Fruit fly (Drosophila melanogaster) S2 (cell line): ENCODE measurements around the gene Syx1A.

Experiments
- CG8478 ChIP-seq: fragments of >200 bp; optimal IDR thresholded peaks from 2 replicates; lab custom pipeline; 2018
- CTCF ChIP-seq, 2 experiments: fragments of >200 bp; optimal IDR thresholded peaks; 2 replicates each; lab custom pipeline; 2018

Gene Syx1A

dm6 chr3R:24130080-24130479 lies 24.5 kb upstream of the Syx1A start, which contains the start of the genes GatB and Tsc1:
TSS of gene GatB (minus strand) at chr3R:24130255.
TSS of gene Tsc1 (plus strand) at chr3R:24130307.
- TF ChIP-seq CG8478 (lab: Kevin White, UChicago), result no peak
- TF ChIP-seq CTCF (optimal IDR thresholded peaks at IDR 0.05; lab: Kevin White, UChicago), result peak in 1 of 2 experiments; percentile 12

DNA sequence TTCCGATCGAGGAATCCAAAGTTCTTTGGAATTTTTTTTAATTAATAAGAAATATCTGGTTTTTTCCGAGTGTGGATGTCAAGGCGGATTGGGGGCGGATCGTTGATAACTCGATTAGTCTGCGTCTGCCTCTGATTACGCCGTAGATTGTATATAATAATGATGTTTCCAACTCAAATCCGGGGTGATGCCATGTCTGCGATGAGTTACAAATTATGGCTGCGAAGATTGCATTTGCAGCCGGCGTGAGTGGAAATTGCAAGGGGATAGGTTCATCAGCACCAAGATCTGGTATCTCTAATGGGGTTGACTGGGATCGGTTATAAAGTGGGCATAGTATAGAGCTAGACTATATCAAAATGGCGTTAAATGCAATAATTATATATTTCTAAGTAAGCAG lies 16.8 kb upstream of the Syx1A start:
- TF ChIP-seq CTCF (optimal IDR thresholded peaks at IDR 0.05; lab: Kevin White, UChicago), result no peak

DNA sequence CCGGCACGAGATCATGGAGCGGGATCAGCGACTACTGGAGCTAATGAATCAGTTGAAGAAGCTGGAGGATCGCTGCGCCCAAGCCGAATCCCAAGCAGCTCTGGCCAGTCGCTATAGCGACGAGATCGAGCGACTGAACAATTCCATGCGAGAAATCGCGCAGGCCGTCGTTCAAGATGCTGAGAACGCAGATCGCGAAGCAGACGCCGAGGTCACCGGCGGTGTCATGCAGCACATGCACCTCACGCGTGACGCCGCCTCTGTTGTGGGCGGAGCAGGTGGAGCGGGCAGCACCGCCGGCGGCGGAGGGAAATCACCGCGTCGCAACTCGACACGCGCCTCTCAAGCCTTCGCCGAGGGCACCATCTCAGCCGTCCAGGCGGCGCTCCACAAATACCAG lies 16.1 kb upstream of the Syx1A start:
- TF ChIP-seq CTCF (optimal IDR thresholded peaks at IDR 0.05; lab: Kevin White, UChicago) (no peak), CG8478 (lab: Kevin White, UChicago) (no peak)

dm6 chr3R:24116972-24117371 lies 11.4 kb upstream of the Syx1A start:
- TF ChIP-seq CTCF (optimal IDR thresholded peaks at IDR 0.05; lab: Kevin White, UChicago) (no peak), CG8478 (lab: Kevin White, UChicago) (no peak)

- TF ChIP-seq CTCF (optimal IDR thresholded peaks at IDR 0.05; lab: Kevin White, UChicago), result no peak
- no peak for TF ChIP-seq CG8478 (lab: Kevin White, UChicago)
These were observed 10.6 kb upstream of the Syx1A start, which contains the start of gene CG13607 for dm6 chr3R:24116180-24116579. TSS of gene CG13607 (minus strand) at chr3R:24116322.

DNA sequence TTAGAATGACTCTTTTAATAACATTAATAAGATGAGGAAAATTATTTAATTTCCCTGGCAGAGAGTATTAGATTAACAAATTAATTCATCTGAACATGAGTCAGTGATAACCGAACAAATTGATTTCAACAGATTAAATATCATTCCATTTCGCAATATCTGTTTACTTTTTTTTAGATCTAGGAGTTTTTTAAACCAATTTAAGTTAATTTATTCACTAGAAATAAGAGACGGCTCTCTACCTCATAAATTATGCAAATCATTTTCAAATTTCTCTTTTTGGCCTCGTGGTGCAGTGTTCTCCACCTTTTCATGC lies 7.5 kb upstream of the Syx1A start, which contains the start of gene Root:
Root (plus strand) TSS at position 217 of the 316 bp plus-strand sequence.
- TF ChIP-seq CTCF (optimal IDR thresholded peaks at IDR 0.05; lab: Kevin White, UChicago) (no peak), CG8478 (lab: Kevin White, UChicago) (no peak)

- TF ChIP-seq CTCF (optimal IDR thresholded peaks at IDR 0.05; lab: Kevin White, UChicago) (no peak), CG8478 (lab: Kevin White, UChicago) (no peak)
These were observed 6.9 kb upstream of the Syx1A start, which contains the start of gene CG13605 for dm6 chr3R:24112320-24113069. TSS of gene CG13605 (minus strand) at chr3R:24112389.

DNA sequence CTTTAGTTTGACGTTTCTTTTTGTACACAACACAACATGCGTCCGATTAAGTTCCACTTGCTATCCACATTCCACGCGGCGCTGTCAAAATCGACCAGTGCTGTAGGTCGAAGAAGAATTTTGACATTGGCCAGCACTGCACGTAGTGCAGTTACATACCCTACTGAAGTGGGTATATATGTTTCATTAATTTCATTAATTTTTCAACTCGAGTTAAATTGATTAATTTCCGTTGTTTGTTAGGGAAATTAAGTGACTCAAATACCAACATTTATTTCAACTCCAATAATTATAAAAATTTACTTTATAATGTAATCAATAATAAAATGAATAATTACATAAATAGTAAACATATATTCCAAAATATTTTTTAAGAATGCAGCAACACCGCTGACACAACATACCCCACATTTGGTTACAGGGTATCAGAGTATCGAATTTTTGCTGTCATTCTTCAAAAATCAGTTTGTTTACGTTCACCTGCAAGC lies 3.4 kb upstream of the Syx1A start, which contains the start of the genes eIF4EHP and CG18428:
eIF4EHP (minus strand) TSS at position 59 of the 488 bp plus-strand sequence.
CG18428 (plus strand) TSS at position 435 of the 488 bp plus-strand sequence.
- no peak for TF ChIP-seq CTCF (optimal IDR thresholded peaks at IDR 0.05; lab: Kevin White, UChicago)
- TF ChIP-seq CG8478 (lab: Kevin White, UChicago), result no peak

DNA sequence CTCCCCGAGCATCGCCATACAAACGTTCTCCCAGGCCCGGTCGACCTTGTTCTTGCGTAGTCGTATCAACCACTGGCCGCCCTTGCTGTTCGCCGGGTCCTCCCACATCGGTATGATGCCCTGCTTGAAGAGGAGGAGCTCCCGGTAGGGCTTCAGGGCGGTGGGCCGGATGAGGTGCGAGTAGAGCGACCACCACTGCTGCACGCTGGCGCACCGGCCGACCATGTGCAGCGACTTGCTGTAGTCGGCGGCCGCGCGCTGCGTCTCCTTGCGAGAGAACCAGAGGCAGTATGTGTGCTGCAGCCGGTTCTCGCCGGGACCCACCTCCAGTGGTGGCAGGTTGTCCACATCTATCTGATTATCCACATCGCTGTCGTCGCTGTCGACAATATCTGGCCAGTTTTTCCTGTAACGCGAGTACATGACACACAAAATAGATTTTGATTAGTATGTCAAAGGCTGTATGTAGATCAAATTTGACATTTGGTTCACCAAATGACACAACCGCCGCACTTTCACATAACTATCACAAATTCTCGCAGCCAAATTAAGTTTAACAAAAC lies 1.4 kb upstream of the Syx1A start, which contains the start of gene CG10694:
CG10694 (plus strand) TSS at position 513 of the 563 bp plus-strand sequence.
- TF ChIP-seq CTCF (optimal IDR thresholded peaks at IDR 0.05; lab: Kevin White, UChicago), result no peak
- TF ChIP-seq CG8478 (lab: Kevin White, UChicago), result no peak

DNA sequence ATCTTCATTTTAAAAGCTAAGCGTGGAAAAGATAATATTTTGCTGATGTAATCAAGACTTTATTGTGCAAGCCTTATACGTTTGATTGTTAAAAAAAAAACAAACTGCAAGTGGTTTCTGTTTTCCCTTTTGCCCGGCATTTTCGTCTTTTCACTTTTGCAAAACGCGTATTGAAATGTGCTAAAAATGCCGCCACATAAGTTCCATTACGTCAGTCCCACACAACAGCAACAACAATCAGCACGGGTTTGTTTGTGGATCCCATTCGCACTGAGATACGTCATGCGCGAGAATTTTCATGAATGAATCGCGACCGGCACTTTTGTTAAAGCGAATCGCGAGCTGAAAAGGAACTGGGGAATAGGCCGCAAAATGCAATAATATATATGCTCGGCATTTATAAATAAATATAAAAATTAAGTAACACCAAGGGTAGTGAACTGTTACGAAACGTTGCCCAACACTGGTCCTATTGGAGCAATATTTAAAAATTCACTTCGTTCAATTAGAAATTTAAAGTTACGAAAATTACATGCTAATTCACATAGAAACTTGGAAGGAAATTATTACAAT lies 582 bp upstream of the Syx1A start:
- TF ChIP-seq CTCF (optimal IDR thresholded peaks at IDR 0.05; lab: Kevin White, UChicago) (no peak), CG8478 (lab: Kevin White, UChicago) (no peak)

DNA sequence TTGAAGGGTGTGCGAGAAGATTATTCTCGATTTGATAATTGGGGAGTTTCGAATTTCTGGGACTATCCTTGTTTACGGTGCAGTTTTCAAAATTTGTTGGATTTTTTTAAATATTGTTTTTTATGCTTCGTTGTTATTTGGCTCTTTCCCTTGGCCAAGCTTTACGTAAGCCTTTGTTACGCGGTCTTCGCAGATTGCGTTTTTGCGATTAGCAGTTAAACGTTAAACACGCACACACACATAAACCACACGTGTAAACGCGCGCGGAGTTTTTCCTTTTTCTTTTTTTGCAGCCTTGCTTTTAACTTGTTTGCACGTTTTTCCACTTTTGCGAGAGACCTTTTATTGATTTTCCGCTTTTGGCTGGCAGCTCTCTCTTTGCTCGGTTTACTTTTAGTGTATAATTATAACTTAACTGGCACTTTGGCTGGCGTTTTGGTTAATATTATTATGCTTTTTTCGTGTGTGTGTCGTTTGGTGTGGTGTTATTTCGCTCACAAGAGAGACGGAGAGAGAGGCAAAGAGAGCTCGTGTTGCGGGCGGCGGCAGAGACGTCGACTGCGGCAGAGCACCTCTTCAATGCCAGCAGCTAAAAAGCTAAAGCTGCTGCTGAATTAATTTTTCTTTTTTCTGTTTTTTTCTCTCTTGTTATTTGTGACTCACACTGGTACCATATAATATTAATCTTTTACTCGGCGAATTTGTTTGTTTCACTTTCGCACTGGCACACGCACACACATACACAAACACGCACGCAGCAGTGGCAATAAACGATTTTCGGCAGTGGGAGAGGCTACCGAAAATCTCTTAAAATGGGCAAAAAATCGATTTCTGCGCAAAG lies 872 bp downstream of the Syx1A start:
- TF ChIP-seq CG8478 (lab: Kevin White, UChicago) (no peak), CTCF (optimal IDR thresholded peaks at IDR 0.05; lab: Kevin White, UChicago) (no peak)

DNA sequence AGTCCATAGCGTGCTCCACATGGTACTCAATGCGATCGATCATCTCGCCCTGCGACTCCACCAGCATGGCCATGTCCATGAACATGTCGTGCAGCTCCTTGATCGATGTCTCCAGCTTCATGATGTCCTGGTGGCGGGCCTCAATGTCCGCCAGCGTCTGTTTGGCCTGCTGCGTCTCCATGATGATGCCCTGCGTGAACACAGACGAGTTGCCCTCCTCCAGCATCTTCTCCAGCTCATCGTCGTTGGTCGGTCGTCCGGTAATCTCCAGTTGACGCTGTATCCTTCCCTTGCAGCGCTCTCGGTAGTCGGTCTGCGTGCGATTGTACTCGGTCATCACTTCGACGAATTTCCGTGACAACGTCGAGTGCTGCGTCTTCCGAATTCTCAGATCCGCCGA lies 1.9 kb downstream of the Syx1A start:
- TF ChIP-seq CTCF (optimal IDR thresholded peaks at IDR 0.05; lab: Kevin White, UChicago), result no peak
- TF ChIP-seq CG8478 (lab: Kevin White, UChicago), result no peak

DNA sequence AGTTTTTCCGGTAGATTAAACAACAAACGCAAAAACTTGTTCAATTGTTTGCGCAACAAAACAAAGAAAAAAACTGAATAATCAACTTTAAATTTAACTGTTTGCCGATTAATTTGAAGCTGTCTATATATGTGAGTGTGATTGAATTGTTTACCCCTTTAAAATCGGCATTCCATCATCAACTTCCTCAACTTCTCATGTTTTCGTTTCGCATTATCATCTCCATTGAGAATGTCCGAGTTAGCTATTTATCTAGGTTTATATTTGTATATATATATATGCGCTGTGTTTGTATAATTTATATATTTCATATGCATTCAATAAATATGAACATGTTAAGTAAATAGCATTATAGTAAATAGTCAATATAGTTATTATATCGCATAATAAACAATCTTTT lies 3.2 kb downstream of the Syx1A start:
- no peak for TF ChIP-seq CTCF (optimal IDR thresholded peaks at IDR 0.05; lab: Kevin White, UChicago)
- TF ChIP-seq CG8478 (lab: Kevin White, UChicago), result no peak

dm6 chr3R:24101437-24101836 lies 4.1 kb downstream of the Syx1A start:
- no peak for TF ChIP-seq CTCF (optimal IDR thresholded peaks at IDR 0.05; lab: Kevin White, UChicago)
- TF ChIP-seq CG8478 (lab: Kevin White, UChicago), result no peak
